Worm (Caenorhabditis elegans) whole organism, early embryonic: ENCODE results near the gene C27D6.3.

Source experiments
- F13C5.2 ChIP-seq: sonication (generic microtip); optimal IDR thresholded peaks from 2 replicates; lab custom pipeline; 2017; ENCODE audit warnings: mild to moderate bottlenecking, missing genetic modification characterization, inconsistent platforms, missing compliant biosample characterization
- aly-1 ChIP-seq: sonication (generic microtip); optimal IDR thresholded peaks from 2 replicates; lab custom pipeline; 2016; ENCODE audit warnings: missing genetic modification characterization, missing compliant biosample characterization
- ama-1 ChIP-seq: fragments of 150-350 bp; optimal IDR thresholded peaks from 2 replicates; lab custom pipeline; 2014
- ceh-13 ChIP-seq: fragments of 200-800 bp; sonication (Bioruptor generic); optimal IDR thresholded peaks from 2 replicates; lab custom pipeline; 2018; ENCODE audit warnings: mild to moderate bottlenecking, missing genetic modification characterization, missing compliant biosample characterization
- ceh-36 ChIP-seq: sonication (generic microtip); optimal IDR thresholded peaks from 2 replicates; lab custom pipeline; 2016; ENCODE audit warnings: missing genetic modification characterization, inconsistent platforms, missing compliant biosample characterization
- hmbx-1 ChIP-seq: sonication (generic microtip); optimal IDR thresholded peaks from 2 replicates; lab custom pipeline; 2016; ENCODE audit warnings: mild to moderate bottlenecking, missing genetic modification characterization, missing compliant biosample characterization
- hmg-4 ChIP-seq: fragments of 200-800 bp; sonication (Bioruptor generic); optimal IDR thresholded peaks from 2 replicates; lab custom pipeline; 2018; ENCODE audit warnings: mild to moderate bottlenecking, missing genetic modification characterization, missing compliant biosample characterization
- hnd-1 ChIP-seq: sonication (generic microtip); optimal IDR thresholded peaks from 2 replicates; lab custom pipeline; 2016; ENCODE audit warnings: missing genetic modification characterization, missing compliant biosample characterization
- pes-1 ChIP-seq: fragments of 200-800 bp; sonication (Bioruptor generic); IDR thresholded peaks from 2 replicates; pipeline ENCODE4 v1.3.6; 2022; ENCODE audit warnings: missing genetic modification reagents, missing genetic modification characterization, missing compliant biosample characterization
- scrt-1 ChIP-seq: fragments of 200-800 bp; sonication (Bioruptor generic); IDR thresholded peaks from 2 replicates; pipeline ENCODE4 v1.3.6; 2022; ENCODE audit warnings: missing genetic modification characterization, missing compliant biosample characterization
- sea-1 ChIP-seq: fragments of 200-800 bp; sonication (Bioruptor generic); conservative IDR thresholded peaks from 2 replicates; pipeline ENCODE4 v1.3.6; 2022; ENCODE audit warnings: missing genetic modification characterization, missing compliant biosample characterization
- tbx-37 ChIP-seq: fragments of 200-800 bp; sonication (Bioruptor generic); conservative IDR thresholded peaks from 2 replicates; pipeline ENCODE4 v1.3.6; 2022; ENCODE audit warnings: missing genetic modification reagents, missing genetic modification characterization, missing compliant biosample characterization

DNA sequence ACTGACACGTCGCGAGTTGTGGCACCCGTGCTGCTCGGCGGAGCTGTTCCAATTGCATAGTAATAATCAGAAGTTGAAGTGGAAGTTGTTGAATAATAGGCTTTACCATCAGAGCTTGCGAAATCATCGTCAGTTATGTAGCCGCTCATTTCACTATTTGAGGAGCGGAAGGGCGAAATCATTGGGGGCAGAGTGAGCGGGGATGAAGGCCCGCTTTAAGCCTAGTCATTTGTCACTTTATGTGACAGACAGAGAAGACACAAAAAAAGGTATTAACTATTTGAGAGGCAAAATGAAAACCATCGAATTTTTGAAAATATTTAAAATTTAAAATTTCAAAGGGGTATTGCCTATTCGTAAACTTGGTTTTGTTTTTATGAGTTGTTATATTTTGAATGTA, 44.1 kb upstream of the C27D6.3 start:
- TF ChIP-seq ama-1 (lab: Kevin White, UChicago) (no peak), sea-1 (no peak), hmbx-1 (tag; lab: Kevin White, UChicago) (no peak), aly-1 (tag; lab: Kevin White, UChicago) (no peak), ceh-13 (GFP tag; lab: Kevin White, UChicago) (no peak), F13C5.2 (no peak), ceh-36 (no peak), tbx-37 (GFP tag; lab: Robert Waterston, UW) (no peak), hmg-4 (no peak), hnd-1 (no peak), scrt-1 (GFP tag; lab: Robert Waterston, UW) (no peak), pes-1 (no peak)
